Fruit fly (Drosophila melanogaster) whole organism: ENCODE measurements around the gene Atg12.

ENCODE experiments used
- CG8478 ChIP-seq: fragments of >200 bp; optimal IDR thresholded peaks from 2 replicates; lab custom pipeline; 2018; ENCODE audit warnings: inconsistent platforms
- Dll ChIP-seq: fragments of >200 bp; optimal IDR thresholded peaks from 2 replicates; lab custom pipeline; 2017
- EcR ChIP-seq, 2 experiments: fragments of >200 bp; optimal IDR thresholded peaks; 2 replicates each; lab custom pipeline; 2017; ENCODE audit warnings: missing biosample characterization in 2 of 2, missing genetic modification characterization in 2 of 2, missing genetic modification reagents in 2 of 2
- pan ChIP-seq: fragments of >200 bp; optimal IDR thresholded peaks from 2 replicates; lab custom pipeline; 2017
- psq ChIP-seq: fragments of >200 bp; optimal IDR thresholded peaks from 2 replicates; lab custom pipeline; 2017
- usp ChIP-seq: fragments of >200 bp; optimal IDR thresholded peaks from 2 replicates; lab custom pipeline; 2017; ENCODE audit warnings: missing biosample characterization, missing genetic modification characterization, mixed read lengths

The Atg12 gene

DNA sequence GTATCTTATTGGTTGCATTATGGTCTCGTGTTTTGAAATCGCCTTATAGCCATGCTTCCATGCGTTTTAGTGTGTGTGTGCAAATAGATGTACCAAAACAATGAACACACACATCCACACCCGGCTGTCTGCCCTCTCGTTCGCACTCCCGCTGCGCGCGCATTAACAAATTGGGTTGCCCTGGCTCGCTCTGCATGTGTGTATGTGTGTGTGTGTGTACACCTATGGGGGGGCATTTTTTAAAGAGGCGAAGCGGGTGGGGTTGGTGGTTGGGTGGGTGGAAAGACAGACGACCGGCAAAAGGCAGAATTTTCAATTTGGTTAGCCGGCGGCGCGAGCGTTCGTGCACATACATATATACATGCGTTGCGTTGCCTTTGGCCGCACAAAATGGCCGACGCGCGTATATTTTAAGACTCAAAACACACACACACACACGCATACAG, 12.6 kb upstream of the Atg12 start:
- TF ChIP-seq pan (lab: Kevin White, UChicago) (no peak), psq (lab: Kevin White, UChicago) (no peak), usp (GFP tag; lab: Kevin White, UChicago) (no peak), EcR (GFP tag; optimal IDR thresholded peaks at IDR 0.05; lab: Kevin White, UChicago) (no peak), Dll (no peak)

DNA sequence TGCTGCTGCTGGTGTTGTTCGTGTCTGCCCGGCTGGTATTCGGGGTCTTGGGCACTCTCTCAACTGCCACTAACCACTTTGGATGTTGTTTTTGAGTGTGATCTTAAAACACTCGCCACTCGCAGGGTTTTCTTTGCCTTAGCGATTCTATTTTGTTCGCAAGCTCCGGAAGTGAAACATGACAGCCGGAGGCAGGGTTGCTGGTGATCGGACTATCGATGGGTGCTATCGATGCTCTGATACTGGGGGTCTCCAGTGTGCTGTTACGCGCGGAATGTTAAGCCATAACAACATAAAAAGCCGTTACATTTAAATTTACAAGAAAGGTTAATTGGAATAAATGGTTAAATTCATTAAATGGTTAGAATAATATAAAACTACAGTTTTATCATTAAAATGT, 11.8 kb upstream of the Atg12 start, which contains the start of gene yps:
TSS of gene yps (minus strand) at position 176 of the 400 bp plus-strand sequence.
- TF ChIP-seq CG8478 (lab: Kevin White, UChicago) (no peak), EcR (GFP tag; optimal IDR thresholded peaks at IDR 0.05; lab: Kevin White, UChicago) (no peak), psq (lab: Kevin White, UChicago) (no peak), Dll (no peak), pan (lab: Kevin White, UChicago) (no peak), usp (GFP tag; lab: Kevin White, UChicago) (no peak)

DNA sequence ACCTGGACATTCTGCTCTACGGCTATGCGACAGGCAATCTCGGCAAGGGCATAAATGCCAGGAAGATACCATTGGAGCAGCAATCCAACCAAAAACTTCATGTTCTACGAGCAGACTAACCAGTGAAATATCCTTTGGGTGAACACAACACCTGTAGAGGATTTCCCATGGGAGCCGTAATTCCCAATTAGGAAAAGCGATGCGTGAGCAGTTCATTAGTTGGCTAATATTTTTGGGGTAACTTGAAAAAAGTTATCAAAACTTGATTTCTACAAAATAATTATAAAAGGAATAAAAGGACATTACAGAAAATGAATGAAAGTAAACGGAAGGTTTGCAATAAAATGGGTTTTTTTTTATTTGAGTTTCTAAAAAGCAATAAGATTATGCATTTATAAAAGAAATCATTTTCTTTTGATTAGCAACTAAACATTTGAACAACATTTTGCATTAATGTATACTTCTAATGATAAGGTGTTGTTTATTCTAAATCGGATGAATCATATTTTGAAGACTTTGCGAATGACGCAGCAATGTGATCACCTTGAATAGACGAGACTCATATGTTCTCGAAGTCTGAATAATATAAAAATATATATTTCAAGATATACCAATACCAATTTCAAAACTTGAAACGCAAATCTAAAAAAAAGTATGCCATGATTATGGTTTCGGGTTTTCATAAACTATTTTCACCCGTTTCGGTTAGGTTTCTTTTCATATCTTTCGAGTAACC, 9.3 kb upstream of the Atg12 start, which contains the start of the genes Ir68b and CG34241:
TSS of gene Ir68b (minus strand) at position 101 of the 736 bp plus-strand sequence.
TSS of gene CG34241 (plus strand) at position 686 of the 736 bp plus-strand sequence.
- no peak for TF ChIP-seq CG8478 (lab: Kevin White, UChicago)
- no peak for TF ChIP-seq pan (lab: Kevin White, UChicago)
- no peak for TF ChIP-seq usp (GFP tag; lab: Kevin White, UChicago)
- TF ChIP-seq EcR (GFP tag; optimal IDR thresholded peaks at IDR 0.05; lab: Kevin White, UChicago), result no peak
- TF ChIP-seq Dll, result no peak
- no peak for TF ChIP-seq psq (lab: Kevin White, UChicago)

DNA sequence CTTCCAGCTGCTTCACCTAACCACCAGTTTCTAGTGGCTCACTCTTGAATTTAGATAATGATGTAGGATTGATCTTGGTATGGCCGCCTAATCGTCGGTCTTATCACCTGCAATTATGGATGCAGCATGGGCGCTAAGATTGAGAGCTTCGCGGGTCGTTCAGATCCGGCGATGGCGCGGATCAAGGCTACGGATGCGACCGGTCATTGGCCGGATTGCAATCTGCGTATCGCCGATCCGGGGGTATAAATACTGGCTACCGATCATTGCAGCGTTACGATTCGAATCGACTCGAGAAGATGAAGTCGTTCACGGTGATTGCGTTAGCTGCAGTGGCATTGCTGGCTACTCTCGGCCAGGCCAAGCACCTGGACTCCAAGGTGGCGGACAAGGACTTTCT, 7.7 kb upstream of the Atg12 start, which contains the start of gene Lsp2:
TSS of gene Lsp2 (plus strand) at position 283 of the 400 bp plus-strand sequence.
- TF ChIP-seq usp (GFP tag; lab: Kevin White, UChicago) (no peak), pan (lab: Kevin White, UChicago) (no peak), EcR (GFP tag; optimal IDR thresholded peaks at IDR 0.05; lab: Kevin White, UChicago) (no peak), psq (lab: Kevin White, UChicago) (no peak), Dll (no peak), CG8478 (lab: Kevin White, UChicago) (no peak)

DNA sequence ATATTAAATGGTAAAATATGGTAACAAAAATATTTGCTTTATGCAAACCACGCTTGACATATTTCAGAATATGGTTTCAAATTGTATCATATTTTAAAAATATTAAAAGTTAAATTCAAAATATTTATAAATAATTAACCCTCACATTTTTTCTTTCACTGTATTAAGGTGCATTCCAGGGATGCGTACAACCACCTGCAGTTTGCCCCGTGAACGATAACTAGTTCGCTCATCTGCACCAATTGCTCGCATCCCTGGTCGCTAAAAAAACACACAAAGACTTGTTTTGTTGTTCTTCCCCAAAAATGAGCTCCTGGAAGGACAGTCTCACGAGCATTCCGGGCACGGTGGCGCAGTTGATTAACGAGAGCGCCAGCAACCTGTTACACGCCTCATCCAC, 4.8 kb upstream of the Atg12 start, which contains the start of gene DEF8:
TSS of gene DEF8 (plus strand) at position 229 of the 400 bp plus-strand sequence.
- TF ChIP-seq pan (lab: Kevin White, UChicago), result no peak
- no peak for TF ChIP-seq CG8478 (lab: Kevin White, UChicago)
- no peak for TF ChIP-seq Dll
- no peak for TF ChIP-seq psq (lab: Kevin White, UChicago)
- no peak for TF ChIP-seq EcR (GFP tag; optimal IDR thresholded peaks at IDR 0.05; lab: Kevin White, UChicago)
- no peak for TF ChIP-seq usp (GFP tag; lab: Kevin White, UChicago)

DNA sequence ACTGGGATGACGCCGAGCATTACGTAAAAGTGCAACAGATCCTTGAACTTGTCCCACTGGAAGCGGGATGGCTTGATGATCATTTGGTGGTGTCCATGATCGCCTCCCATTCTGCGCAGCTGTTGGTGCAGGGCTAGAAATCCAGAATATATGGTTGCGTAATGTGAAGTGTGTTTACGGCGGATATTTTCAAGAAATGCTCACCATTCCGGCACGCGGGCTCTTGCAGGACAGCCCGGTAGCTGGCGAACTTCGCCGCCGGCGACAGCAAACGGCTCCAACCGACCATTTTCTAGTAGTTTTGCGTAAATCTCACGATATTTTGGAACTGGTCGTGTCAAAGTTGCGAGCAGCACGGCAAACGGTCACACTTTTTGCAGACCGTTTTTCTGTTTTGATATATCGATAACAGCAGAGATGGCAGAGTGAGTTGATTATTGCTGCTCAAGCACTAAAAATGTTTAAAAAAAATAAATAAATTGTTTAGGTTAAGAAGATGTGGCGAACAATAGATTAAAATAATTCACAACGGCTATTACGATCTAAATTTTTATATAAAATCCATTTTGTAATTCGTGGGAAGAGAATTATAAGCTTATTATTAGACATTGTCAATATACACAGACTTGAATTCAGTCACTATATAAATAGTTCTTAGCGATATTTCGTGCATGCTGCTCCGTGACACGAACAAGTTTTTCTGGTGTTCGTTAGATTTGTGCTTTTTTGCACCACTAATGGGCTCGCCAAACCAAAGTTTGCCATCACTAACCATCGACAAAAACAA, 1.5 kb downstream of the Atg12 start, which contains the start of the genes ND-SGDH and RhoGAP68F:
TSS of gene ND-SGDH (minus strand) at position 472 of the 787 bp plus-strand sequence.
TSS of gene RhoGAP68F (plus strand) at position 756 of the 787 bp plus-strand sequence.
- no peak for TF ChIP-seq usp (GFP tag; lab: Kevin White, UChicago)
- no peak for TF ChIP-seq Dll
- no peak for TF ChIP-seq psq (lab: Kevin White, UChicago)
- TF ChIP-seq CG8478 (lab: Kevin White, UChicago), result no peak
- TF ChIP-seq EcR (GFP tag; optimal IDR thresholded peaks at IDR 0.05; lab: Kevin White, UChicago), result no peak
- no peak for TF ChIP-seq pan (lab: Kevin White, UChicago)

DNA sequence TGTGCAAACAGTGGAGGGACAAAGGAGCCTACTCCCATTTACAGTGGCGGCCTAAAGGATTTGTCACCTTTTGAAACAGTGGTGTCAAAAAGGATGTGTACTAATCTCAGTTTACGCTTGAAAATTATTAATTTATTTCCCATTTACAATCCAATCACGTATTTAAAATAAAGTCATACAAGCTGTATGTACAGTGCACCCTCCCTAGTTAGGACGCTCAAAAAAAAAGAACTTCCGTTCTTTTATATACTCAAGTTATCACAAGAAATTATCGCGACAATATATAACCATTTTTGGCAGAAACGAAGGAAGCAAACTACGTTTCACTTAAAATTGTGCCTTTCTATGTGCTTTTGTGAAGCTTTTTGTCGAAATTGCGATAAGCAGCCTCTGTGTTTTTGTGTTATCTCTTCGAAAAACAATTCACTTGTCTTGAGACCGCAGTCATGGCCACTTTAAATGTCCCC, 2.5 kb downstream of the Atg12 start:
- TF ChIP-seq CG8478 (lab: Kevin White, UChicago) (no peak), EcR (GFP tag; optimal IDR thresholded peaks at IDR 0.05; lab: Kevin White, UChicago) (no peak), pan (lab: Kevin White, UChicago) (no peak), Dll (no peak), usp (GFP tag; lab: Kevin White, UChicago) (no peak), psq (lab: Kevin White, UChicago) (no peak)

DNA sequence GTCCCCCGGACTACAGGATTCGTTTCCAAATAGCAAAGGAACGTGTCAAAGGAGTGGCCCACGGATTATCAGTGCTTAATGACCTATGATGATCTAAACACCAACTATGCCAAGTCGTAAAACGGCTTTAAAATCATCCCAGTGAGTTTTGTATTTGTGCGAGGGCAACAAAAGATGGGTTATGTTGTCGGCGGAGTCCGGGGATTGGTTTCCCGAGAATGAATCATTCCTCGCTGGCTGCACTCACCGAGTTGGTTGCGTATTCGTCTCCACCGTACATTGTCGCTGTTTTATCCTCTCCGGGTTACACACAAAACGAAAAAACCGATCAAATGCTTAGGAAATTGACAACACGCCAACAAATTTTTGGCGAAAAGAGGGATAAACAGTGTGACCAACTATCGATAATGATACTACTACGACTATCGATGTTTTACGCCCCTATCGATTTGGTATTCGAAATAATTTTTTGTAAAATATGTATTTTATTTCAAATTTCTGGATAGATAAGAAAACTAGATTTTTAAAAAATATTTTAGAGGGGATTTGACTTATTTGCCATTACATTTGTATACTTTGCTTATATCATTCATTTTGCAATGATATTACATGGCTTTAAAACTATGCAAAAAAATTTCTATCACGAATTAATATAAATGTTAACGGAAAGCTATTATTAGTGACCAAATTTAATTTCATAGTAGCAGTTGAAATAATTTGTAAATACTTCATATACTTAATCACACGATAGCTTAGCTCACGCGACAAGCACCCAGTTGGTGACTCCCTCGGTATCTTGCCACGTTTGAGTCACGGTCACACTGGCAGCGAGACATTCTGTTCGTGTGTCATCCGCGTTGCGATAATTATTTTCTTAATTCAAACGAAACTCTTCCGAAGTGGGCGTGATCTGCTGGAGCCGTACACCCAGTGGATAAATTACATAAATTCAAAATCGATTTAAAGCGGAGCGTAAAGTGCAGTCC, 9.2 kb downstream of the Atg12 start, which contains the start of the genes eIF3l and Nrx-IV:
TSS of gene eIF3l (minus strand) at position 389 of the 986 bp plus-strand sequence.
TSS of gene Nrx-IV (plus strand) at position 811 of the 986 bp plus-strand sequence.
- no peak for TF ChIP-seq Dll
- no peak for TF ChIP-seq psq (lab: Kevin White, UChicago)
- no peak for TF ChIP-seq EcR (GFP tag; optimal IDR thresholded peaks at IDR 0.05; lab: Kevin White, UChicago)
- no peak for TF ChIP-seq usp (GFP tag; lab: Kevin White, UChicago)
- TF ChIP-seq CG8478 (lab: Kevin White, UChicago), result no peak
- TF ChIP-seq pan (lab: Kevin White, UChicago), result no peak

DNA sequence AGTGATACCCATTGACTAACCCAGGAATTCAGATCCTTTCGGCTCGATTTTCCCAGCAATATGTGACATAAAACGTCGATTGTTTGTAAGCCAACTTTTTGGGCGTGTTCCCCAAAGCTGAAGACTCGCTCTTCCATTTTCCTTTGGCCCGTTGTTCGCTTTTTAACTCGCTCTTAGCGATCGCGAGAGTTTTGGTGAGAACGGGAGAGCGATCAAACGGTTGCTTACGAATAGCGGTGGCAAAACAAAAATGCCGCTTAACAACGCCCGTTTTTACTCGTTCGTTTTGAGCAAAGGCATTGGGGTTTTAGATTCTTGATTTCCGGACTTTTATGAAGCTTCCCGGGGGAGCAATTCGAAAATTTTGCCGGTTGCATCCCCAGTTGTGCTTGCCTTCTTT, 10.2 kb downstream of the Atg12 start:
- TF ChIP-seq psq (lab: Kevin White, UChicago), result no peak
- no peak for TF ChIP-seq CG8478 (lab: Kevin White, UChicago)
- no peak for TF ChIP-seq usp (GFP tag; lab: Kevin White, UChicago)
- no peak for TF ChIP-seq pan (lab: Kevin White, UChicago)
- no peak for TF ChIP-seq Dll
- TF ChIP-seq EcR (GFP tag; optimal IDR thresholded peaks at IDR 0.05; lab: Kevin White, UChicago), result no peak

DNA sequence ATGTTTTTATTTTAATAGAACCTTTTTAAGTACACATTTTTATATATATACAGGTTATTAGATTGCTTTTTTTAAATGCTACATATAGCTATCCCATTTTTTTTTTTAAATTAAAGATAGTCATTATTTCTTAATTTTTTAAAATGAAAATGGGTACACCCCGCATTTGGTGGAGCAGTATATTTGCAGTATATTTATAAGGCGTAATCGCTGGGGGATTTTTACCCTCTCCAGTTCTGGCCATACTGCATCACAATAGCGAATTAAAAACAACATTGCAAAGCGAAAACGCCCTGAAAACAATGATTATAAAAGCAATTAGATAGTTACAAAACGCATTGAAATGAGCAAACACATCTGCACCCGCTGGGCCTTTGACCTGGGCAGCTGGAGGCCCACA, 12.3 kb downstream of the Atg12 start, which contains the start of gene CG32099:
TSS of gene CG32099 (plus strand) at position 250 of the 400 bp plus-strand sequence.
- no peak for TF ChIP-seq usp (GFP tag; lab: Kevin White, UChicago)
- TF ChIP-seq EcR (GFP tag; optimal IDR thresholded peaks at IDR 0.05; lab: Kevin White, UChicago), result no peak
- no peak for TF ChIP-seq psq (lab: Kevin White, UChicago)
- TF ChIP-seq pan (lab: Kevin White, UChicago), result no peak
- no peak for TF ChIP-seq Dll
- TF ChIP-seq CG8478 (lab: Kevin White, UChicago), result no peak
